Worm (Caenorhabditis elegans) whole organism, dauer: ENCODE results near the gene ani-1.

Source experiments
- unc-62 ChIP-seq: sonication (generic microtip); optimal IDR thresholded peaks from 2 replicates; lab custom pipeline; 2017; ENCODE audit warnings: missing biosample characterization, missing genetic modification reagents, missing genetic modification characterization

Gene ani-1

DNA sequence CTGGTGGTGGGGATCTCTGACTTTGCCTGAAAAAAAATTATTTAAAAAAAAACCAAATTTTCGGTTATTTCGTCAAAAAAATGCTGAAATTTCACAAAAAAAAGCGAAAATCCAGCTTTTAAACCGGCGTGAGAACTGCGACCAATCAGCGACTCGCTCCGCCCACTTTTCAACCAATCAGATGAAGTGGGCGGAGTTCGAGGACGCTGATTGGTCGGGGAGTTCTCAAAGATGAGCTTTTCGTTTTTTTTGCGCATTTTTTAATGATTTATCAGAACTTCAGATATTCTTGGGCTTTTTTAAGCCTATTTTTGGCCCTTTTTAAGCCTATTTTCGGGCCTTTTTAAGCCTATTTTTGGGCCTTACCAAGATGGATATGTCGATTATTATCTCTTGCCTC is 32.9 kb downstream of the ani-1 start:
- no peak for TF ChIP-seq unc-62 (GFP tag; lab: Kevin White, UChicago)

DNA sequence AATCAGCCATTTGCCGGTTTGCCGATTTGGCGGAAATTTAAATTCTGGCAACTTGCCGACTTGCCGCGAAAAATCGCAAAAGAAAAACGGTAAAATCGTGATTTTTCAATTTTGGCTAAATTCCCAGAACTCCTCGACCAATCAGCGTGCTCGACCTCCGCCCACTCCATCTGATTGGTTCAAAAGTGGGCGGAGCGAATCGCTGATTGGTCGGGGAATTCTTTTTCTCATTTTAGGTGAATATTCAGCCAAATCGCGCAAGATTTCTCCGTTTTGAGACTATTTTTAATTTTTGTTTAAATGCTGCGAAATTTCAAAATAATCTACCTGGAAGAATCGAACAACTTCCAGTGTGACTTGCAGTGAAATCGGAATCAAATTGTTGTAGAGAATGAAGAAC is 38.6 kb downstream of the ani-1 start:
- TF ChIP-seq unc-62 (GFP tag; lab: Kevin White, UChicago): no peak

ce11 chrIII:12411668-12412067 is 41.5 kb downstream of the ani-1 start:
- TF ChIP-seq unc-62 (GFP tag; lab: Kevin White, UChicago): no peak

ce11 chrIII:12411059-12411458 is 42.1 kb downstream of the ani-1 start:
- no peak for TF ChIP-seq unc-62 (GFP tag; lab: Kevin White, UChicago)

ce11 chrIII:12410304-12410703 is 42.9 kb downstream of the ani-1 start:
- no peak for TF ChIP-seq unc-62 (GFP tag; lab: Kevin White, UChicago)

DNA sequence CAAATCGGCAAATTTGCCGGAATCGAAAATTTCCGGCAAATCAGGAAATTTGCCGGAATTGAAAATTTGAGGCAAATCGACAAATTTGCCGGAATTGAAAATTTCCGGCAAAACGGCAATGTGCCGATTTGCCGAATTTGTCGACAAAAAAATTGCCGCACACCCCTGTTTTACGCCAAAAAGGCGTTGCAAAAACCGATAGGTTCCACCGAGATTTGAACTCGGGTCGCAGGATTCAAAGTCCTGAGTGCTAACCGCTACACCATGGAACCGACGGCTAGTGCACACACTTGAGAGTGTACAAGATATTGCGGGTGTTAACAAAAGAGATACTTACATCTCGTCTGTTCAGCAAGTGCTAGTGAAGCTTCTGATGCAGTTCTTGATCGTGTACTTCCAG is 53.5 kb downstream of the ani-1 start:
- TF ChIP-seq unc-62 (GFP tag; lab: Kevin White, UChicago): no peak

- TF ChIP-seq unc-62 (GFP tag; lab: Kevin White, UChicago): no peak
These were observed 54.7 kb downstream of the ani-1 start for ce11 chrIII:12398468-12398867.
